Fruit fly (Drosophila melanogaster): ENCODE results near the gene PyK.
A peak's percentile ranks its signal among the peaks of the same experiment; 100 is the strongest.

PyK gene

dm6 chr3R:22421618-22422017 is 54.3 kb downstream of the PyK start (continued):
- TF ChIP-seq BtbVII (GFP tag; optimal IDR thresholded peaks at IDR 0.05) (no peak), Atf3 (GFP tag; optimal IDR thresholded peaks at IDR 0.05) (no peak), CG17912 (GFP tag; optimal IDR thresholded peaks at IDR 0.05) (no peak), slou (GFP tag; optimal IDR thresholded peaks at IDR 0.05) (peak; percentile 17), CG6689 (GFP tag; IDR thresholded peaks at IDR 0.05) (peak; percentile 71), stc (GFP tag; IDR thresholded peaks at IDR 0.05) (peak; percentile 80), Ssrp (tag; optimal IDR thresholded peaks at IDR 0.05) (peak; percentile 43), CG7963 (GFP tag; IDR thresholded peaks at IDR 0.05; ENCODE audit: partially characterized antibody) (no peak), GATAe (GFP tag; conservative IDR thresholded peaks at IDR 0.05) (no peak), CG12104 (GFP tag; optimal IDR thresholded peaks at IDR 0.05) (peak; percentile 50), usp (GFP tag; optimal IDR thresholded peaks at IDR 0.05) (no peak), Neu2 (GFP tag; optimal IDR thresholded peaks at IDR 0.05; ENCODE audit: borderline replicate concordance) (no peak), knrl (GFP tag; IDR thresholded peaks at IDR 0.05; ENCODE audit: partially characterized antibody) (no peak), CG34376 (GFP tag; optimal IDR thresholded peaks at IDR 0.05) (no peak), CG1647 (GFP tag; optimal IDR thresholded peaks at IDR 0.05) (no peak), trem (tag; optimal IDR thresholded peaks at IDR 0.05) (no peak), CG17829 (tag; optimal IDR thresholded peaks at IDR 0.05) (peak; percentile 41), bigmax (GFP tag; optimal IDR thresholded peaks at IDR 0.05) (no peak), trh (GFP tag; optimal IDR thresholded peaks at IDR 0.05) (no peak), CG7839 (tag; optimal IDR thresholded peaks at IDR 0.05) (no peak), CG10654 (GFP tag; optimal IDR thresholded peaks at IDR 0.05) (peak; percentile 3), gcm (GFP tag; optimal IDR thresholded peaks at IDR 0.05) (peak; percentile 4), onecut (GFP tag; IDR thresholded peaks at IDR 0.05) (peak; percentile 64), HLH3B (GFP tag; IDR thresholded peaks at IDR 0.05) (peak; percentile 64; the same call in 1 of the 2 replicates), zf30C (GFP tag; optimal IDR thresholded peaks at IDR 0.05) (no peak), amos (GFP tag; IDR thresholded peaks at IDR 0.05; ENCODE audit: partially characterized antibody) (no peak), CG1233 (GFP tag; optimal IDR thresholded peaks at IDR 0.05) (peak; percentile 12), Hr78 (GFP tag; optimal IDR thresholded peaks at IDR 0.05) (no peak), CG18011 (GFP tag; optimal IDR thresholded peaks at IDR 0.05) (no peak), cas (GFP tag; IDR thresholded peaks at IDR 0.05) (no peak), CG8944 (GFP tag; optimal IDR thresholded peaks at IDR 0.05) (peak; percentile 46), CG11695 (GFP tag; IDR thresholded peaks at IDR 0.05) (peak; percentile 69), salm (tag; optimal IDR thresholded peaks at IDR 0.05) (peak; percentile 17), CG17361 (GFP tag; IDR thresholded peaks at IDR 0.05) (peak; percentile 47; the same call in 1 of the 3 replicates), Ptx1 (GFP tag; IDR thresholded peaks at IDR 0.05) (peak; percentile 84), CG15269 (tag; optimal IDR thresholded peaks at IDR 0.05) (no peak), pfk (GFP tag; optimal IDR thresholded peaks at IDR 0.05) (no peak), hth (optimal IDR thresholded peaks at IDR 0.05) (no peak), Nf-YC (tag; optimal IDR thresholded peaks at IDR 0.05) (no peak), CG31388 (GFP tag; optimal IDR thresholded peaks at IDR 0.05) (no peak), lbe (GFP tag; optimal IDR thresholded peaks at IDR 0.05) (peak; percentile 64), bsh (GFP tag; optimal IDR thresholded peaks at IDR 0.05) (peak in 1 of 2 experiments; percentile 63), gsb-n (tag; optimal IDR thresholded peaks at IDR 0.05) (no peak), gsb (GFP tag; IDR thresholded peaks at IDR 0.05) (peak; percentile 79), CG31441 (GFP tag; IDR thresholded peaks at IDR 0.05) (peak; percentile 56), CG11723 (GFP tag; optimal IDR thresholded peaks at IDR 0.05) (no peak)

Measured in whole organism, embryonic.